Worm (Caenorhabditis elegans) whole organism, L2 larva: ENCODE results near the gene dhs-12.

Experiments used
- ceh-82 ChIP-seq: fragments of 150-350 bp; optimal IDR thresholded peaks from 2 replicates; lab custom pipeline; 2014; ENCODE audit warnings: missing biosample characterization, missing genetic modification characterization
- egl-27 ChIP-seq: sonication (generic microtip); optimal IDR thresholded peaks from 3 replicates; lab custom pipeline; 2017; ENCODE audit warnings: missing biosample characterization, missing genetic modification reagents, missing genetic modification characterization
- elt-1 ChIP-seq: fragments of 150-350 bp; optimal IDR thresholded peaks from 2 replicates; lab custom pipeline; 2014; ENCODE audit warnings: missing biosample characterization, missing genetic modification characterization
- elt-3 ChIP-seq: sonication (generic microtip); optimal IDR thresholded peaks from 2 replicates; lab custom pipeline; 2017; ENCODE audit warnings: missing biosample characterization, missing genetic modification characterization
- mab-5 ChIP-seq: fragments of 150-350 bp; optimal IDR thresholded peaks from 2 replicates; lab custom pipeline; 2014; ENCODE audit warnings: missing biosample characterization, missing genetic modification characterization
- nhr-11 ChIP-seq: fragments of 150-350 bp; optimal IDR thresholded peaks from 2 replicates; lab custom pipeline; 2014; ENCODE audit warnings: missing biosample characterization, missing genetic modification characterization
- nhr-12 ChIP-seq: fragments of 150-350 bp; optimal IDR thresholded peaks from 2 replicates; lab custom pipeline; 2014; ENCODE audit warnings: missing biosample characterization, missing genetic modification characterization
- nhr-237 ChIP-seq: fragments of 150-350 bp; optimal IDR thresholded peaks from 2 replicates; lab custom pipeline; 2014; ENCODE audit warnings: missing biosample characterization, missing genetic modification characterization
- nhr-25 ChIP-seq: fragments of 150-350 bp; sonication (generic microtip); optimal IDR thresholded peaks from 3 replicates; lab custom pipeline; 2014; ENCODE audit warnings: missing biosample characterization, missing genetic modification characterization
- skn-1 ChIP-seq: sonication (generic microtip); optimal IDR thresholded peaks from 2 replicates; lab custom pipeline; 2017; ENCODE audit warnings: missing biosample characterization, missing genetic modification characterization
- unc-62 ChIP-seq: fragments of 150-350 bp; optimal IDR thresholded peaks from 2 replicates; lab custom pipeline; 2014; ENCODE audit warnings: missing biosample characterization, missing genetic modification reagents, missing genetic modification characterization
- ztf-11 ChIP-seq: sonication (generic microtip); optimal IDR thresholded peaks from 2 replicates; lab custom pipeline; 2017; ENCODE audit warnings: missing biosample characterization, missing genetic modification characterization

DNA sequence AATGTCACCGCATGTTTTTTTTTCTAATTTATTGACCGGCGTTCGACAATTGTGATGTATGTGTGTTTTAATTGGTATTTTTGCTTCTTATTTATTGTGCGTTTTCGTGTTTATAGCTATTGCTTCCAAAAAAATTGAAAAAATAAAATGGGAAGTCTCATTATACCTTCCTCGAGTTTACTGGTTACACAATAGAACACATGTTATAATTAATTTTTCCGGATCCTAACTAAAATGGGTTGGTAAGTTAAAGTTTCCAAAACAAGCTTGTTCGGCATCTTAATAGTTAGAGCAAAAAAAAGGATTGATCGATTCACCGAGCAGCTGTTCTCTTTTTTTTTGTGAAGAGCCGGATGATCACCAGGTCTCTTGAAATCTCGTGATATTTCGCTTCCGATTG lies 13.2 kb downstream of the dhs-12 start, which contains the start of gene ttr-54:
- TF ChIP-seq nhr-11 (no peak), ztf-11 (tag; lab: Kevin White, UChicago) (no peak), elt-1 (tag; lab: Kevin White, UChicago) (no peak), egl-27 (no peak), skn-1 (no peak), unc-62 (GFP tag; lab: Kevin White, UChicago) (no peak), nhr-237 (tag; lab: Kevin White, UChicago) (no peak), mab-5 (tag; lab: Kevin White, UChicago) (no peak), nhr-25 (tag; lab: Kevin White, UChicago) (no peak), nhr-12 (tag; lab: Kevin White, UChicago) (no peak), ceh-82 (tag; lab: Kevin White, UChicago) (no peak), elt-3 (no peak)
